Worm (Caenorhabditis elegans): ENCODE data around the gene pyr-1.

pyr-1 gene

DNA sequence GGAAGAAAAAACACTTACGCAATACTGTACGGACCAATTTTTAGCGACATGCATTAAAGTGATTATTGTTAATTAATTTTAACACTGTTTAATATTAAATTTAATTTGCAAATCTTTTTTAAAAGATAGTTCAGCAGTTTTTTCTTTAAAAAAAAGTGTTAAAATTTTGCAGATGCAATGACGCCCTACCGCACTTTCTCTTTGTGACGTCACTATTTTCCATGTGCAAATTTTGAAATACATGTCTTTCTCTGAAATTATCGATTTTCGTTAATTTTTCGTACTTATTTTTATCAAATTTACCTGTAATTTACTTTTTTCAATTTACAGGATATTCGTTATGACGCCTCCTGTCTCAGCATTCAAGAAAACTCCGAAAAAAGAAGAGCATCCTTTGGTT lies 10.6 kb downstream of the pyr-1 start, which contains the start of the genes piga-1 and eif-2Bepsilon:
piga-1 (minus strand) TSS at position 174 of the 400 bp plus-strand sequence.
eif-2Bepsilon (plus strand) TSS at position 331 of the 400 bp plus-strand sequence.
- no peak for TF ChIP-seq T22C8.4 (GFP tag; IDR thresholded peaks at IDR 0.05)
- TF ChIP-seq cog-1 (tag; optimal IDR thresholded peaks at IDR 0.05) = no peak
- no peak for TF ChIP-seq ztf-29 (GFP tag; IDR thresholded peaks at IDR 0.05)
- no peak for TF ChIP-seq ref-1 (GFP tag; conservative IDR thresholded peaks at IDR 0.05)
- no peak for TF ChIP-seq ztf-23 (GFP tag; IDR thresholded peaks at IDR 0.05)

DNA sequence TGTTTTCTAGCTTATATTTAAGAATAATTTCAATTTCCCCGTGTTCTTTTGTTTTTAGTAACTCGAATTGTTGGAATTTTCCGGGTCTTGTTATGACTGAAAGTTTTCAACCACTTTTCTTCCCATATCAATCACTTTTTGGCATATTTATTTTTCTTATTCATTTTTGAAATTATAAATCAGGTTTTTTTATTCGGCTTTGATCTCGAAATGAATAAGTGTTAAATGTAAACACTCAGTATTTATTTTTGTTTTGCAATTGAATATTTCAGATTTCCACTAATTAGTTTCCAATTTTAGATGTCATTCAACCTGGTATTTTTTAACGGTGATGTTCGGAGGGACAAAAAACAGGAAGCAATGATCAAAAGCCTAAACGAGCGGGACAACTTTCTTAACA lies 13.6 kb downstream of the pyr-1 start, which contains the start of gene etc-1:
etc-1 (plus strand) TSS at position 301 of the 400 bp plus-strand sequence.
- TF ChIP-seq T22C8.4 (GFP tag; IDR thresholded peaks at IDR 0.05) (no peak), tab-1 (GFP tag; IDR thresholded peaks at IDR 0.05) (no peak)

DNA sequence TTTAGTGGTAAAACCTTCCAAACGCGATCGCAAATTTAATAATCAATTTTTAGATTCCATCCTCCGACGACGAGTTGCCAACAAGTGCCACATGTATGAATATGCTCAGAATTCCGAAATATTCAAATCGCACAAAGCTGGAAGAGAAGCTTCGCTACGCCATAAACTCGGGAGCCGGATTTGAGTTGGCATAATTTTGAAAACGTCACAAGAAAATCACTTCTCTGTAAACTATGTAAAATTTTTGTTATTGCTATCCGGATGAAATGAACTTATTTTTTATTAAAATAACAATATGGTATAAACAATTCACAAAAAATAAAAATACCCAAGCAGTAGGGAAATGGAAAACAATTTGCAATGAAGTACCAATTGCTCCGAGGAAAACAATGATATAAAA lies 18.0 kb downstream of the pyr-1 start:
- TF ChIP-seq med-1 (GFP tag; optimal IDR thresholded peaks at IDR 0.05; ENCODE audit: insufficient read depth) = no peak
- no peak for TF ChIP-seq ref-1 (GFP tag; conservative IDR thresholded peaks at IDR 0.05)
- TF ChIP-seq T22C8.4 (GFP tag; IDR thresholded peaks at IDR 0.05) = no peak
- TF ChIP-seq tab-1 (GFP tag; IDR thresholded peaks at IDR 0.05) = no peak
- TF ChIP-seq cog-1 (tag; optimal IDR thresholded peaks at IDR 0.05) = no peak
- TF ChIP-seq klf-2 (GFP tag; conservative IDR thresholded peaks at IDR 0.05) = no peak
- no peak for TF ChIP-seq ztf-29 (GFP tag; IDR thresholded peaks at IDR 0.05)
- no peak for TF ChIP-seq flt-1 (GFP tag; IDR thresholded peaks at IDR 0.05)
- no peak for TF ChIP-seq ztf-23 (GFP tag; IDR thresholded peaks at IDR 0.05)

DNA sequence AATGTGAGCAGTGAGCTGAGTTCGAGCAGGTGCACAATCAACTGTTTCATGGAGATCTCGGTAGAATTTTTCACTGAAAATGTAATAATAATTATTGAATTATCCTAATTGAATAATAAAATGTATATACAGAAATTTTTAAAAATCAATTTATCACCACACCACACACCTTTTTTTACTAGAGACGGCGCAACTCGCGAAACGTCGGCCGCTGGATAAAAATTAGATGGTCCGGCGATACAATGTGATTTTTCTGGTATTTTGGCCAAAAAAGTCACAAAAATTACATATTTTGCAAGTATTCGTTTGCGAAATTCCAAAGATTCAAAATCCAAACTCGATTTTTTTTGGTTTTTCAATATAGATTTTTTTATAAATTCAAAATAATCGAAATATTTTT lies 19.9 kb downstream of the pyr-1 start:
- TF ChIP-seq flt-1 (GFP tag; IDR thresholded peaks at IDR 0.05) (no peak), ref-1 (GFP tag; conservative IDR thresholded peaks at IDR 0.05) (no peak)

DNA sequence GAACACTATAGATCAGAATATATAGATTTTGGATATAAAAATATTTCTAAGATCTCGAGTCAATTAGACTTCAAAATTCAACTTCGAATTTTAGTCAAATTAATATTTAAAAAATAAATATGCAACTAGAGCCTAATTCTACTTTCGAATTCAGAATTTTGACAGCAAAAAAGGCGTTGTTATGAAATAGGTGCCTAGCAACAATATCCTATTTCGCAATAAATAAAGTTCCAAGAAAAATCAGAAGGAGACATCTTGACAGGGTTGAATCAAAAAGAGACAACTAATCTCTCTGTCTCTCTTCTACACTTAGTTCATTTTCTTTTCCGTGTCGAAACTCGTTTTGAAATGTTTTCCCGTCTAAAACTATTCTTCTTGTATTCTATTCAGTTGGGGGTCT lies 24.5 kb downstream of the pyr-1 start:
- TF ChIP-seq med-1 (GFP tag; optimal IDR thresholded peaks at IDR 0.05; ENCODE audit: insufficient read depth) (no peak), tab-1 (GFP tag; IDR thresholded peaks at IDR 0.05) (no peak), klf-2 (GFP tag; conservative IDR thresholded peaks at IDR 0.05) (no peak), flt-1 (GFP tag; IDR thresholded peaks at IDR 0.05) (no peak), ztf-29 (GFP tag; IDR thresholded peaks at IDR 0.05) (no peak), ztf-23 (GFP tag; IDR thresholded peaks at IDR 0.05) (no peak), cog-1 (tag; optimal IDR thresholded peaks at IDR 0.05) (no peak), T22C8.4 (GFP tag; IDR thresholded peaks at IDR 0.05) (no peak), ref-1 (GFP tag; conservative IDR thresholded peaks at IDR 0.05) (no peak)

DNA sequence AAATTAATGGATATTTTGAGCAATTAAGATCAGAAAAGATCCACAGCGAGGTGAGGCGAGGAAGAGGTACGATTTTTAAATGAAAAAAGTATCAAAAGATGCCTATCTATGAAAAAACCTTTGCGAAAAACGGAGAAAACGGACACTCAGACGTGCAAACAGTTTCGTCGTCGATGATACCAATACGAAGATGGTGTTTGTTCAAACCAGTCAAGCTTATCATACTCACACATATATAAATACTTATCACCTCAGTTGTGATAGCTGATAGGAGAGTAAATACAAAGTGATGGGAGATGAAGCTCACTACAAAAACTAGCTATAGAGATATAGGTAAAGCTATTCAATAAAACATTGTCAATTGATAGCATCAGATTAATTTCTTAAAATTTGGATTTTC lies 28.9 kb downstream of the pyr-1 start:
- TF ChIP-seq ref-1 (GFP tag; conservative IDR thresholded peaks at IDR 0.05) = no peak
- TF ChIP-seq T22C8.4 (GFP tag; IDR thresholded peaks at IDR 0.05) = no peak
- no peak for TF ChIP-seq klf-2 (GFP tag; conservative IDR thresholded peaks at IDR 0.05)

DNA sequence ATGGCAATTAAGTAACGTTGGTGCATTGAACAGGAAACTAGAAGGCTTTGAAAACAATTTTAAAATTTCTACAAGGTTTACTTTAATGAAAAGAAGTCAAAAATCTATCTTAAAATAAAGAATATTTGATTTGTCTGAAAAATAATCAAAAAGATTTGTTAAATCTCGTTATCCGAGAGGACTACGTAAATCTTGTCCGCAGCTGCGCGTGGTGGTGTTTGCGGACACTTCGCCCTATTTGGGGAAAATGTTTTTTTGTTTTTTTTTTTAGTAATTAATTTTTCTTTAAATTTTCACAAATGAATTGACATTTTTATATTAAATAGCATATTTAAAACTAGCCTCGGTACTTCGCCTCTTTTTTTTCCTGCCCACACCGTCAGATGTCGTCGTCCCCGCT lies 33.0 kb downstream of the pyr-1 start:
- TF ChIP-seq tab-1 (GFP tag; IDR thresholded peaks at IDR 0.05) (no peak), ref-1 (GFP tag; conservative IDR thresholded peaks at IDR 0.05) (no peak), cog-1 (tag; optimal IDR thresholded peaks at IDR 0.05) (no peak), med-1 (GFP tag; optimal IDR thresholded peaks at IDR 0.05; ENCODE audit: insufficient read depth) (no peak), flt-1 (GFP tag; IDR thresholded peaks at IDR 0.05) (no peak), ztf-23 (GFP tag; IDR thresholded peaks at IDR 0.05) (no peak), T22C8.4 (GFP tag; IDR thresholded peaks at IDR 0.05) (no peak), klf-2 (GFP tag; conservative IDR thresholded peaks at IDR 0.05) (no peak), ztf-29 (GFP tag; IDR thresholded peaks at IDR 0.05) (no peak)

DNA sequence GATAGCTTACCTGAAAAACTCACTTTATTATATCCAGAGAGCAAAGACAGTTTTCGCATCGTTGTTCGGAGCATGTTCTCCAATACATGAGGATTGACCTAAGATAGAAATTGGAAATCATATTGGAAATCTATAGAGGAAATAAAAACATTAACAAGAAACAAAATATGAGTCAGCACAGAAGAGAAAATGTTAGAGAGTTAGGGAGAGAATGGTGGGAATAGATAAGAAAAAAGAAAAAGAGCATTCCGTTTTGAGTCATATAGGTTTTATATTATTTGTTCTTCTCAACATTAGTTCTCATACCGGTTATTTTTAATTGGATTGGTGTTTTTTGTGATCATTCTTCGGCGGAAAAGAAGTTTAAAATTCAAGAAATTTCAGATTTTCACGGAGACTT lies 33.9 kb downstream of the pyr-1 start, which contains the start of gene hgap-2:
hgap-2 (minus strand) TSS at position 101 of the 400 bp plus-strand sequence.
- TF ChIP-seq tab-1 (GFP tag; IDR thresholded peaks at IDR 0.05) = no peak
- no peak for TF ChIP-seq ref-1 (GFP tag; conservative IDR thresholded peaks at IDR 0.05)
- no peak for TF ChIP-seq cog-1 (tag; optimal IDR thresholded peaks at IDR 0.05)
- no peak for TF ChIP-seq ztf-23 (GFP tag; IDR thresholded peaks at IDR 0.05)
- no peak for TF ChIP-seq klf-2 (GFP tag; conservative IDR thresholded peaks at IDR 0.05)
- no peak for TF ChIP-seq T22C8.4 (GFP tag; IDR thresholded peaks at IDR 0.05)
- no peak for TF ChIP-seq flt-1 (GFP tag; IDR thresholded peaks at IDR 0.05)
- no peak for TF ChIP-seq ztf-29 (GFP tag; IDR thresholded peaks at IDR 0.05)
- TF ChIP-seq med-1 (GFP tag; optimal IDR thresholded peaks at IDR 0.05; ENCODE audit: insufficient read depth) = no peak

DNA sequence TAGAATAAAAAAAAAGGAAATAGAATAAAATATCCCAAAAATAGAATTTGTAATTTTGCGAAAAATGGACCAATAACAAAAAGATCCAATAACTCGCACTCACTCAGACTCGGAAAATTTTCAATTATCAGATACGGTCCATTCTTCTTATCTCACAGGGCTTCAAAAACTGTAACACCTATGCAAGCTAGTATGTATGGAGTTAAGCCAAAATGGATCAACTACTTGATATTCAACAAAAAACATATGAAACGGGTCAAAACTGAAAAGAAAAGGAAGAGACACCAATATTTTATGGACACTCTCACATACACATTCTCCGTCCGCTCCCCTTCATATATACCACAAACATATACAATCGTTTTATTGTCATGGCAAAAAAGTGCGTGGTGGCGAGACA lies 34.7 kb downstream of the pyr-1 start, which contains the start of gene C34C6.9:
C34C6.9 (plus strand) TSS at position 301 of the 400 bp plus-strand sequence.
- TF ChIP-seq ref-1 (GFP tag; conservative IDR thresholded peaks at IDR 0.05) (no peak), ztf-29 (GFP tag; IDR thresholded peaks at IDR 0.05) (no peak), ztf-23 (GFP tag; IDR thresholded peaks at IDR 0.05) (no peak), flt-1 (GFP tag; IDR thresholded peaks at IDR 0.05) (no peak), T22C8.4 (GFP tag; IDR thresholded peaks at IDR 0.05) (no peak), cog-1 (tag; optimal IDR thresholded peaks at IDR 0.05) (no peak), tab-1 (GFP tag; IDR thresholded peaks at IDR 0.05) (no peak), med-1 (GFP tag; optimal IDR thresholded peaks at IDR 0.05; ENCODE audit: insufficient read depth) (no peak), klf-2 (GFP tag; conservative IDR thresholded peaks at IDR 0.05) (no peak)

DNA sequence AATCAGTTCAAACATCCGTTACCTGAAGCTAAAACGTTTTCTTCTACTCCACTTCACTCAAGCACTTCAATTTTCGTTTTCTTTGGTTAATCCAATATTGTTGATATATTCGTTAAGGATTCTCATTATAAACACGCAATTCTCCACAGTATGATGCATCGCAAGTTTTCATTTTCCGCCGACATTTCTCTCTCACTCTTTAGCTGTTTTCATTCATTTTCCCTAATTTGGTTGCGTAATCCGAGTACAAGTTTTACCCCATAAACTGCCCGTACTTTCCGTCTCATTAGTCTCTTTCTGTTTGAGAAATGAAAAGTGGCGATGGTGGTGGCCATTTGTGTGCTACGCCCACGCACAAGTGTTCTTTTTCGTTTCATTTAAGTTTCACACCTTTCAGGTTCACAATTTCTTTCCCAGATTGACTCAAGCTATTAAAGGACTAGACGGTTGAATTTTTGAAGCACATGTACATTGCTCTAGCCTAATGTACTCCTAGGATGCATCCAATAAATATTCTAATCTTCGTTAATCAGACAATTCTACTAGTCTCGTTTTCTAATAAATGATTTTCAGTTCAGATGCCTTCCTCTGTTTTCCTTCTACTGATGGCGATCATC lies 40.5 kb downstream of the pyr-1 start, which contains the start of gene C34C6.3:
C34C6.3 (plus strand) TSS at position 567 of the 617 bp plus-strand sequence.
- TF ChIP-seq ztf-29 (GFP tag; IDR thresholded peaks at IDR 0.05) = no peak
- TF ChIP-seq klf-2 (GFP tag; conservative IDR thresholded peaks at IDR 0.05) = no peak
- TF ChIP-seq med-1 (GFP tag; optimal IDR thresholded peaks at IDR 0.05; ENCODE audit: insufficient read depth) = no peak
- no peak for TF ChIP-seq tab-1 (GFP tag; IDR thresholded peaks at IDR 0.05)
- TF ChIP-seq flt-1 (GFP tag; IDR thresholded peaks at IDR 0.05) = no peak
- TF ChIP-seq cog-1 (tag; optimal IDR thresholded peaks at IDR 0.05) = no peak
- TF ChIP-seq ref-1 (GFP tag; conservative IDR thresholded peaks at IDR 0.05) = no peak
- TF ChIP-seq T22C8.4 (GFP tag; IDR thresholded peaks at IDR 0.05) = no peak
- no peak for TF ChIP-seq ztf-23 (GFP tag; IDR thresholded peaks at IDR 0.05)
